Worm (Caenorhabditis elegans): Measurements from ENCODE around the gene T24B8.3.

Gene T24B8.3

ce11 chrII:9061099-9061498 is at the start of gene T24B8.3:
TSS of gene T24B8.3 (minus strand) at chrII:9061137.
- peak; percentile 20 for TF ChIP-seq dve-1 (tag; optimal IDR thresholded peaks at IDR 0.05; ENCODE audit: insufficient read depth)
- TF ChIP-seq dpl-1 (GFP tag; optimal IDR thresholded peaks at IDR 0.05), result peak; percentile 1
- TF ChIP-seq lsy-2 (tag; optimal IDR thresholded peaks at IDR 0.05), result peak in 1 of 2 experiments; percentile 58
- TF ChIP-seq daf-16 (GFP tag; optimal IDR thresholded peaks at IDR 0.05), result no peak
- peak; percentile 45 for TF ChIP-seq daf-16 (tag; optimal IDR thresholded peaks at IDR 0.05)
- peak; percentile 9 for TF ChIP-seq hlh-30 (tag; optimal IDR thresholded peaks at IDR 0.05; ENCODE audit: insufficient read depth)
- TF ChIP-seq nhr-41 (GFP tag; IDR thresholded peaks at IDR 0.05), result no peak
- TF ChIP-seq ces-1 (GFP tag; optimal IDR thresholded peaks at IDR 0.05), result no peak
- TF ChIP-seq aha-1 (tag), result peak; percentile 95
- TF ChIP-seq mes-2 (tag; optimal IDR thresholded peaks at IDR 0.05; ENCODE audit: poor library complexity, severe bottlenecking), result peak; percentile 25
- TF ChIP-seq R02D3.7 (tag; optimal IDR thresholded peaks at IDR 0.05), result no peak
- no peak for TF ChIP-seq lin-29 (GFP tag; IDR thresholded peaks at IDR 0.05)
- TF ChIP-seq tag-97 (GFP tag; IDR thresholded peaks at IDR 0.05), result no peak

- no peak for TF ChIP-seq F26F4.8 (GFP tag; conservative IDR thresholded peaks at IDR 0.05)
- TF ChIP-seq nhr-10 (tag; optimal IDR thresholded peaks at IDR 0.05), result no peak
- TF ChIP-seq attf-4 (tag; optimal IDR thresholded peaks at IDR 0.05), result no peak
- TF ChIP-seq nhr-111 (GFP tag; optimal IDR thresholded peaks at IDR 0.05), result no peak
- TF ChIP-seq fos-1 (tag; optimal IDR thresholded peaks at IDR 0.05), result no peak
- peak in 1 of 2 experiments; percentile 49 for TF ChIP-seq unc-62 (GFP tag; optimal IDR thresholded peaks at IDR 0.05 in 1 of 2)
- TF ChIP-seq unc-62 (tag; optimal IDR thresholded peaks at IDR 0.05), result no peak
- TF ChIP-seq lin-38 (GFP tag; IDR thresholded peaks at IDR 0.05), result no peak
- no peak for TF ChIP-seq daf-16 (GFP tag; optimal IDR thresholded peaks at IDR 0.05)
- peak; percentile 10 for TF ChIP-seq daf-16 (tag; optimal IDR thresholded peaks at IDR 0.05)
- no peak for TF ChIP-seq unc-39 (tag; optimal IDR thresholded peaks at IDR 0.05)
- peak in 1 of 2 experiments; percentile 6 for TF ChIP-seq lsy-2 (tag; optimal IDR thresholded peaks at IDR 0.05)
- TF ChIP-seq saeg-2 (GFP tag; IDR thresholded peaks at IDR 0.05), result no peak
- no peak for TF ChIP-seq hif-1 (tag; optimal IDR thresholded peaks at IDR 0.05)
- TF ChIP-seq egl-43 (GFP tag; IDR thresholded peaks at IDR 0.05), result 0 out of 2 replicates have a peak, but pooled peaks have one; percentile 27
- TF ChIP-seq Y105C5A.15 (GFP tag; IDR thresholded peaks at IDR 0.05), result no peak
- no peak for TF ChIP-seq vab-7 (GFP tag; IDR thresholded peaks at IDR 0.05)
- TF ChIP-seq nhr-6 (tag; optimal IDR thresholded peaks at IDR 0.05), result no peak
- TF ChIP-seq Y75B8A.6 (GFP tag; IDR thresholded peaks at IDR 0.05), result no peak
- TF ChIP-seq ZK337.2 (GFP tag; IDR thresholded peaks at IDR 0.05), result no peak
- TF ChIP-seq madf-5 (GFP tag; IDR thresholded peaks at IDR 0.05), result no peak
- TF ChIP-seq arid-1 (GFP tag; conservative IDR thresholded peaks at IDR 0.05), result no peak
Observed at ce11 chrII:9108905-9109551, 48.1 kb upstream of the T24B8.3 start, which contains the start of gene T24H10.4. TSS of gene T24H10.4 (plus strand) at chrII:9109534.

DNA sequence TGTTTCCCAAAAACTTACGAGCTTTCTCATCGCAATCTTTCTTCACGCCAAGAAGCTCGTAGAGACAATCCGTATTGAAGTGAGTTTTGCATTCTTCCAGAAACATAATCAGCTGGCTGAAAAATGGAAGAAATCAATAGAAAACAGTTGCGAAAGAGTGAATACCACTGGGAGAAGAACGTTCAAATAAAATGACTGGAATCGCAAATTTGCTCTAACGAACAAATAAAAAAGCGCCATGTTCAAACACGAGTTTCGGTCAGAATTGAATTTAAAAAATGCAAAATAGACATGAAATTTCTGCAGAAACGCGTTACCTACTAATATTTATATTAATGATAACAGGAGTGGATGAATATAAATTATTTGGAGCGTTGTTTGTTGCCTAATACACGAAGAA is 47.5 kb upstream of the T24B8.3 start, which contains the start of gene dnj-23:
dnj-23 (minus strand) TSS at position 158 of the 400 bp plus-strand sequence.
- TF ChIP-seq snpc-1.2 (GFP tag; IDR thresholded peaks at IDR 0.05) (no peak), hlh-11 (tag; optimal IDR thresholded peaks at IDR 0.05) (no peak), pha-4 (GFP tag; IDR thresholded peaks at IDR 0.05) (no peak), pha-4 (tag; optimal IDR thresholded peaks at IDR 0.05) (no peak), ZK337.2 (GFP tag; IDR thresholded peaks at IDR 0.05) (no peak), lin-38 (GFP tag; IDR thresholded peaks at IDR 0.05) (peak; percentile 58), lin-13 (GFP tag; optimal IDR thresholded peaks at IDR 0.05) (no peak), nhr-42 (GFP tag; IDR thresholded peaks at IDR 0.05) (no peak), F26F4.8 (GFP tag; conservative IDR thresholded peaks at IDR 0.05) (no peak), daf-19 (GFP tag; conservative IDR thresholded peaks at IDR 0.05) (no peak), F37D6.2 (tag; optimal IDR thresholded peaks at IDR 0.05) (no peak), Y48G9A.11 (GFP tag; IDR thresholded peaks at IDR 0.05) (no peak), daf-16 (GFP tag; optimal IDR thresholded peaks at IDR 0.05) (no peak), daf-16 (tag; optimal IDR thresholded peaks at IDR 0.05) (no peak), nhr-237 (tag; optimal IDR thresholded peaks at IDR 0.05) (no peak), nhr-10 (tag; optimal IDR thresholded peaks at IDR 0.05) (no peak), hif-1 (tag; optimal IDR thresholded peaks at IDR 0.05) (no peak), ctbp-1 (GFP tag; IDR thresholded peaks at IDR 0.05) (no peak), ztf-7 (tag; optimal IDR thresholded peaks at IDR 0.05) (no peak), madf-9 (GFP tag; conservative IDR thresholded peaks at IDR 0.05) (no peak), R02D3.7 (tag; optimal IDR thresholded peaks at IDR 0.05) (no peak), mes-2 (tag; optimal IDR thresholded peaks at IDR 0.05; ENCODE audit: poor library complexity, severe bottlenecking) (peak; percentile 7), hlh-30 (tag; optimal IDR thresholded peaks at IDR 0.05; ENCODE audit: insufficient read depth) (peak; percentile 49), ceh-20 (GFP tag; IDR thresholded peaks at IDR 0.05) (no peak), nhr-102 (tag; optimal IDR thresholded peaks at IDR 0.05) (no peak)
